Fruit fly (Drosophila melanogaster) S2 (cell line): Measurements from ENCODE around the gene Mcm2.

Experiments used
- CG8478 ChIP-seq: fragments of >200 bp; optimal IDR thresholded peaks from 2 replicates; lab custom pipeline; 2018
- CTCF ChIP-seq, 2 experiments: fragments of >200 bp; optimal IDR thresholded peaks; 2 replicates each; lab custom pipeline; 2018

dm6 chr3R:8287697-8288096 lies 22.9 kb downstream of the Mcm2 start, which contains the start of gene Nazo:
- TF ChIP-seq CTCF (optimal IDR thresholded peaks at IDR 0.05; lab: Kevin White, UChicago) (no peak), CG8478 (lab: Kevin White, UChicago) (no peak)
